Worm (Caenorhabditis elegans) whole organism, dauer: Measurements from ENCODE around the gene srh-292.

ENCODE experiments used
- unc-62 ChIP-seq: sonication (generic microtip); optimal IDR thresholded peaks from 2 replicates; lab custom pipeline; 2017; ENCODE audit warnings: missing biosample characterization, missing genetic modification reagents, missing genetic modification characterization

The srh-292 gene

ce11 chrV:17810053-17810452, 7.5 kb downstream of the srh-292 start, which contains the start of gene srh-296:
TSS of gene srh-296 (plus strand) at chrV:17810353.
- TF ChIP-seq unc-62 (GFP tag; lab: Kevin White, UChicago): no peak

DNA sequence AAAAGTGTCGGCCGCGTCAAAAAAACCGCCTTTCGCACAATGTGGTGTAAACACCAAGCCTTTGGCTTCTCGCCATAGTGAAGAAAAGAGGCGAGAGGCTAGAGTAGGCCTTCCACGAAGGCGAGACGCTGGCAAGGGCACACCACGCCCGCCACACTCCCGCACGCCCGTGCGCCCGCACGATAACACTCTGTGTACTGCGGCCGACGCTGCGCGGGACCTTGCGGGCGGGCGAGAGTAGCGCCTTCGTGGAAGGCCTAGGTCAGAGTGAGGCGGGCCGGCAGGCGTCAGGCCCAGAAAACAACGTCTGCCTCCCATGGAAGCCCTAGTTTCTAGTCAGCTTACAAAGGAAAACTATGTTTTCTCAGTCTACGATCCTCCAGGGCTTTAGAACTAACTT, 9.6 kb downstream of the srh-292 start:
- TF ChIP-seq unc-62 (GFP tag; lab: Kevin White, UChicago): no peak

- TF ChIP-seq unc-62 (GFP tag; lab: Kevin White, UChicago): no peak
Measured at ce11 chrV:17818567-17818966, 16.0 kb downstream of the srh-292 start, which contains the start of gene srh-298. TSS of gene srh-298 (plus strand) at chrV:17818867.

ce11 chrV:17819704-17820103, 17.1 kb downstream of the srh-292 start:
- TF ChIP-seq unc-62 (GFP tag; lab: Kevin White, UChicago): no peak

DNA sequence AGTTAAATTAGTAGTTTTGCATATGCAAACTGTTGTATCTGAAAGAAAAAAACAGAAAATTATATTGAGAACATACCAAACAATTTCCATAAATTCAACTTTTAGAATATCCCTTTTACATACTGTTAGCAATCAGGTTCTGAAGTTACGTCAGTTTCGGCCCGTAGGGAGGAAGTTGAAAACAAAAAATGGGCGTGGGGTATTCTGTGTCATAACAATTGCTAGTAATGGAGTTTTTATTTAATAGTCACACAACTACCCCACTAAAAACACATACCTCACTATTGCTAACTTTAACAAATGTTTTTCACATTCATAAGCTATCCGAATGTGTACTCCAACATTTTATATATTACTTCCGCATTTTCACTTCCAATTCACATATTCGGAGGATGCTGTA, 19.2 kb downstream of the srh-292 start, which contains the start of gene srh-300:
Gene srh-300, plus strand, starts transcription at position 301 of the 400 bp plus-strand sequence.
- no peak for TF ChIP-seq unc-62 (GFP tag; lab: Kevin White, UChicago)

DNA sequence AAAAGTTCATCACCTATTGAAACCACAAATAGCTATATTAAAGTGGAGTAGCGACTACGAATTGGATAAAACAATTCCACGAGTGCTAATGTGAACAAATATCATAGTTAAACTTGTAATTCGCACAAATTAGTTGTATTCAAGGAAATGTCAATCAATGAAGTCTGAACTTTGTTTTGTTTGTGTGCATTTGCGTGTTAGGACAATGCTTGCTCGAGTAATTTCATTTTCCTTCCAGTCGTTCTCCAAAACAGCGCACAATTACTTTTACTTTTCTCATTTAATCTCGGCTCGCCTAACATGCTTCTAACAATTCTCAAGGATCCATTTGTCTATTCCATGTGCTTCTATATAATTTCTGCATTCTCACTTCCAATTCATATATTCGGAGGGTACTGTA, 22.0 kb downstream of the srh-292 start, which contains the start of gene srh-301:
Gene srh-301, plus strand, starts transcription at position 301 of the 400 bp plus-strand sequence.
- no peak for TF ChIP-seq unc-62 (GFP tag; lab: Kevin White, UChicago)

DNA sequence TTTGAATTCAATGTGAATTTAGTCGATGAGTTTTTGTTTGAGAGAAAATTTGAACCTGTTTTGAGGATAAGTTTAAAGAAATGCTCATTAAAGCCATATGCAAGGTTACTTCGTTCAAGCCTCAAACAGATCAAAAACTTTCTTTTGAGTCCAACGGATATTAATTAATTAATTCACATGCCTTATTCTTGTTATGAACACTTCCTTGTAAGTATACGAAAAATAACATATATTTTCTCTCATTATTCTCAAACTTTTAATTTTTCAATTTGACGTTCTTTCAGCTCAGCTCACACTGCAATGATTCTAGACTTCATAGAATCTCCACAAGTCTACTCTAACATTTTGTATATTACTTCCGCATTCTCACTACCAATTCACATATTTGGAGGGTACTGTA, 25.7 kb downstream of the srh-292 start, which contains the start of gene srh-304:
Gene srh-304, plus strand, starts transcription at position 301 of the 400 bp plus-strand sequence.
- no peak for TF ChIP-seq unc-62 (GFP tag; lab: Kevin White, UChicago)

DNA sequence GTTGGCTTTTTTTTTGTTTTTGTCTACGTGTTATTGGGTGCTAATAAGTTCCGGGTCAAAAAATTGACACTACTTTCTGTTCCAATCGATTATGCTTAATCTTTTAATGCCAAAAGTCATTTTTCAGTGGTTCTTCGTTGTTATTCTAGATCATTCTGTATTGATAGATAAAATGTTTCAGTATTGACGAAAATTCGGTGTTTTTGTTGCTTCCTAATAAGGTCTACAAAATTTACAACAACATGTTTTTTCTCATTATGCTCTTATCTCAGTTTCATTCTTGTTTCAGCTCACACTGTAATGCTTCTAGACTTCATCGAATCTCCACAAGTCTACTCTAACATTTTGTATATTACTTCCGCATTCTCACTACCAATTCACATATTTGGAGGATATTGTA, 28.8 kb downstream of the srh-292 start, which contains the start of gene srh-303:
Gene srh-303, plus strand, starts transcription at position 301 of the 400 bp plus-strand sequence.
- no peak for TF ChIP-seq unc-62 (GFP tag; lab: Kevin White, UChicago)

DNA sequence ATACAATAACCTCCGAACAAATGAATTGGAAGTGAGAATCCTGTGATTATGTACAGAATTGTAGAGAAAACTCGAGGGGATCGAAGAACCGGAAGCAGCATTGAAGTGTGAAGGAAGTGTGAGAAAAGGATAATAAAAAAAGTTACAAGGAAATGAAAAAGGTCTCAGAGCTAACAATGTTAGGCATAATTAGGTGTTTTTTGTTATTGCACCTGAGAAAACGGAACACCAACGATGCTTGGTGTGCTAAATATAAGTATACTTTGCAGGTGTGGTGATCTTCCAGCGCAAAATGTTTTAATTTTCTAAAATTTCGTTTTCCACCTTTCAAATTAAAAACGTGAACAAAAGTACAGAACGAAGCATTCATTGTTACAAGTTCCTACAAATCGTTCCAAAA, 41.5 kb downstream of the srh-292 start, which contains the start of gene srh-286:
Gene srh-286, minus strand, starts transcription at position 101 of the 400 bp plus-strand sequence.
- TF ChIP-seq unc-62 (GFP tag; lab: Kevin White, UChicago): no peak

DNA sequence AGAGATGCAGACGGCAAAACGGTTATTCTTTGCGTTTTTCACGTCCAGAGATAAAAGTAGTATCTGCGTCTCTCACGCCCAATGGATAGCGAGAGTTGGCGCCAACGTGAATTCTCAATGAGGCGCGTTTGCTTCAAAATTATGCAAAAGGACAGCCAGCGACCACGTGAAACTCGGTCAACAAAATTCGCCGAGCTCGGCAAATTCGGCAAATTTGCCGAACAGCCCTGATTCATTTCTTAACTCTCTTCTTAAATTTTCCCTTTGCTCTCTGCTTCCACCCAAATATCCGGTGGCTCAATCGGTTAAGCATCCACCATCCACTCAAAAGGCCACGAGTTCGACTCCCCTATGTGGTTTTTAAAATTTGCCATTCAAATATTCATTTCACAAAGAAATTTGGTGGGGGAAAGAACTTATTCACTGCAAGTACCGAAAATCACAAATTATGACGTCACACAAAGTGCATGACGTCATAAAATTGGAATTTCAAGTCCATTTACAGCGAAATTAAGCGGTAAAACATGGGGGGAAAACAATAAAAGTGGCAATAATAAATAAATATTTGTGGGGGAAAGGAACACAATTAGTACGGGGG, 42.9 kb downstream of the srh-292 start:
- no peak for TF ChIP-seq unc-62 (GFP tag; lab: Kevin White, UChicago)
